Fruit fly (Drosophila melanogaster) whole organism, embryonic: ENCODE data around the gene Cdc14.

Source experiments
- Atf3 ChIP-seq: fragments of 200-800 bp; sonication (Bioruptor generic); optimal IDR thresholded peaks from 3 replicates; lab custom pipeline; 2016; ENCODE audit warnings: missing biosample characterization, missing genetic modification characterization
- BtbVII ChIP-seq: fragments of 200-800 bp; sonication (Bioruptor generic); optimal IDR thresholded peaks from 3 replicates; lab custom pipeline; 2017; ENCODE audit warnings: missing biosample characterization, mild to moderate bottlenecking, missing genetic modification characterization
- CG10543 ChIP-seq: fragments of 200-800 bp; sonication (Bioruptor generic); optimal IDR thresholded peaks from 3 replicates; lab custom pipeline; 2017; ENCODE audit warnings: missing biosample characterization, mild to moderate bottlenecking, missing genetic modification characterization, moderate library complexity
- CG11504 ChIP-seq: fragments of 200-800 bp; sonication (Bioruptor generic); optimal IDR thresholded peaks from 3 replicates; lab custom pipeline; 2019; ENCODE audit warnings: missing biosample characterization, mild to moderate bottlenecking, missing genetic modification characterization, moderate library complexity
- CG12071 ChIP-seq: fragments of 200-800 bp; sonication (Bioruptor generic); optimal IDR thresholded peaks from 3 replicates; lab custom pipeline; 2018; ENCODE audit warnings: missing biosample characterization, mild to moderate bottlenecking, missing genetic modification characterization
- CG14014 ChIP-seq: fragments of 200-800 bp; sonication (Bioruptor generic); IDR thresholded peaks from 2 replicates; pipeline ENCODE4 v1.3.6; 2022; ENCODE audit warnings: missing biosample characterization, missing genetic modification characterization
- CG14710 ChIP-seq: fragments of 200-800 bp; sonication (Bioruptor generic); optimal IDR thresholded peaks from 3 replicates; lab custom pipeline; 2019; ENCODE audit warnings: missing biosample characterization, mild to moderate bottlenecking, missing genetic modification characterization, moderate library complexity
- CG16779 ChIP-seq: fragments of 200-800 bp; sonication (Bioruptor generic); IDR thresholded peaks from 2 replicates; pipeline ENCODE4 v1.3.6; 2022; ENCODE audit warnings: missing biosample characterization, missing genetic modification characterization
- CG17186 ChIP-seq: fragments of 200-800 bp; sonication (Bioruptor generic); optimal IDR thresholded peaks from 3 replicates; lab custom pipeline; 2017; ENCODE audit warnings: missing biosample characterization, missing genetic modification reagents, missing genetic modification characterization
- CG17829 ChIP-seq: fragments of 200-800 bp; optimal IDR thresholded peaks from 2 replicates; lab custom pipeline; 2019; ENCODE audit warnings: missing biosample characterization, mild to moderate bottlenecking, missing genetic modification characterization, moderate library complexity
- CG2129 ChIP-seq: fragments of 200-800 bp; sonication (Bioruptor generic); IDR thresholded peaks from 2 replicates; pipeline ENCODE4 v1.3.6; 2022; ENCODE audit warnings: missing biosample characterization, missing genetic modification characterization; ENCODE audit not compliant: partially characterized antibody
- CG30431 ChIP-seq: fragments of 200-800 bp; sonication (Bioruptor generic); optimal IDR thresholded peaks from 2 replicates; lab custom pipeline; 2017; ENCODE audit warnings: missing biosample characterization, missing genetic modification characterization
- CG3407 ChIP-seq: fragments of 200-800 bp; sonication (Bioruptor generic); optimal IDR thresholded peaks from 2 replicates; lab custom pipeline; 2018; ENCODE audit warnings: missing biosample characterization, mild to moderate bottlenecking, missing genetic modification characterization
- CG3838 ChIP-seq: fragments of 200-800 bp; sonication (Bioruptor generic); optimal IDR thresholded peaks from 3 replicates; lab custom pipeline; 2016; ENCODE audit warnings: missing biosample characterization, missing genetic modification characterization
- CG3995 ChIP-seq: fragments of 200-800 bp; sonication (Bioruptor generic); optimal IDR thresholded peaks from 3 replicates; lab custom pipeline; 2016; ENCODE audit warnings: missing biosample characterization, missing genetic modification characterization
- CG4854 ChIP-seq: fragments of 200-800 bp; sonication (Bioruptor generic); optimal IDR thresholded peaks from 2 replicates; lab custom pipeline; 2016; ENCODE audit warnings: missing biosample characterization, missing genetic modification characterization, inconsistent platforms
- CG6254 ChIP-seq: fragments of 200-800 bp; sonication (Bioruptor generic); optimal IDR thresholded peaks from 3 replicates; lab custom pipeline; 2017; ENCODE audit warnings: mild to moderate bottlenecking, missing biosample characterization, missing genetic modification reagents, missing genetic modification characterization
- CG8765 ChIP-seq: fragments of 200-800 bp; sonication (Bioruptor generic); IDR thresholded peaks from 2 replicates; pipeline ENCODE4 v1.3.6; 2022; ENCODE audit warnings: missing biosample characterization, missing genetic modification characterization
- CkIIα-i1 ChIP-seq: fragments of 200-800 bp; sonication (Bioruptor generic); IDR thresholded peaks from 2 replicates; pipeline ENCODE4 v1.3.6; 2022; ENCODE audit warnings: missing biosample characterization, missing genetic modification characterization
- Dp ChIP-seq: fragments of 200-800 bp; sonication (Bioruptor generic); optimal IDR thresholded peaks from 2 replicates; lab custom pipeline; 2018; ENCODE audit warnings: missing biosample characterization, mild to moderate bottlenecking, missing genetic modification characterization, moderate library complexity
- Eip74EF ChIP-seq, 2 experiments: fragments of 200-800 bp in 1 of 2; fragments of >200 bp in 1 of 2; sonication (Bioruptor generic) in 1 of 2; optimal IDR thresholded peaks; 2 replicates each; lab custom pipeline; 2017 to 2019; ENCODE audit warnings: missing biosample characterization in 2 of 2, missing genetic modification characterization in 2 of 2, mild to moderate bottlenecking in 1 of 2, moderate library complexity in 1 of 2
- Elba2 ChIP-seq: fragments of 200-800 bp; sonication (Bioruptor generic); optimal IDR thresholded peaks from 3 replicates; lab custom pipeline; 2016; ENCODE audit warnings: missing biosample characterization, missing genetic modification characterization
- HHEX ChIP-seq: fragments of 200-800 bp; sonication (Bioruptor generic); optimal IDR thresholded peaks from 3 replicates; lab custom pipeline; 2017; ENCODE audit warnings: missing biosample characterization, mild to moderate bottlenecking, missing genetic modification characterization, missing genetic modification reagents
- Hey ChIP-seq: fragments of 200-800 bp; sonication (Bioruptor generic); optimal IDR thresholded peaks from 3 replicates; lab custom pipeline; 2018; ENCODE audit warnings: missing biosample characterization, mild to moderate bottlenecking, missing genetic modification characterization
- Jarid2 ChIP-seq: fragments of 200-800 bp; sonication (Bioruptor generic); optimal IDR thresholded peaks from 3 replicates; lab custom pipeline; 2017; ENCODE audit warnings: mild to moderate bottlenecking, missing biosample characterization, missing genetic modification reagents, missing genetic modification characterization
- Med ChIP-seq: fragments of 200-800 bp; sonication (Bioruptor generic); peaks from one replicate; lab custom pipeline; 2016; ENCODE audit warnings: missing biosample characterization, missing genetic modification characterization, mild to moderate bottlenecking, inconsistent platforms, moderate library complexity
- NC2α ChIP-seq: fragments of 200-800 bp; sonication (Bioruptor generic); optimal IDR thresholded peaks from 2 replicates; lab custom pipeline; 2016; ENCODE audit warnings: missing biosample characterization, missing genetic modification characterization
- Ptx1 ChIP-seq: fragments of 200-800 bp; sonication (Bioruptor generic); IDR thresholded peaks from 2 replicates; pipeline ENCODE4 v1.3.6; 2022; ENCODE audit warnings: missing biosample characterization, missing genetic modification characterization
- Rx ChIP-seq: fragments of 200-800 bp; sonication (Bioruptor generic); IDR thresholded peaks from 2 replicates; pipeline ENCODE4 v1.3.6; 2022; ENCODE audit warnings: missing biosample characterization, missing genetic modification characterization
- Sry-β ChIP-seq: fragments of 200-800 bp; sonication (Bioruptor generic); optimal IDR thresholded peaks from 2 replicates; lab custom pipeline; 2018; ENCODE audit warnings: missing biosample characterization, mild to moderate bottlenecking, missing genetic modification characterization, moderate library complexity
- Ssrp ChIP-seq: fragments of 200-800 bp; sonication (Bioruptor generic); optimal IDR thresholded peaks from 2 replicates; lab custom pipeline; 2018; ENCODE audit warnings: missing biosample characterization, mild to moderate bottlenecking, missing genetic modification characterization, moderate library complexity
- ash1 ChIP-seq: fragments of 200-800 bp; sonication (Bioruptor generic); optimal IDR thresholded peaks from 2 replicates; lab custom pipeline; 2018; ENCODE audit warnings: missing biosample characterization, mild to moderate bottlenecking, missing genetic modification characterization
- az2 ChIP-seq: fragments of 200-800 bp; sonication (Bioruptor generic); optimal IDR thresholded peaks from 3 replicates; lab custom pipeline; 2016; ENCODE audit warnings: missing biosample characterization, missing genetic modification characterization
- bcd ChIP-seq: fragments of 200-800 bp; sonication (Bioruptor generic); optimal IDR thresholded peaks from 2 replicates; lab custom pipeline; 2017; ENCODE audit warnings: missing biosample characterization, mild to moderate bottlenecking, missing genetic modification characterization
- btn ChIP-seq: fragments of 200-800 bp; sonication (Bioruptor generic); optimal IDR thresholded peaks from 2 replicates; lab custom pipeline; 2016; ENCODE audit warnings: missing biosample characterization, missing genetic modification characterization
- chm ChIP-seq: fragments of 200-800 bp; sonication (Bioruptor generic); IDR thresholded peaks from 2 replicates; pipeline ENCODE4 v1.3.6; 2022; ENCODE audit warnings: missing biosample characterization, missing genetic modification characterization
- dmrt99B ChIP-seq: fragments of 200-800 bp; sonication (Bioruptor generic); optimal IDR thresholded peaks from 2 replicates; lab custom pipeline; 2018; ENCODE audit warnings: missing biosample characterization, mild to moderate bottlenecking, missing genetic modification characterization, moderate library complexity
- ewg ChIP-seq: fragments of 200-800 bp; sonication (Bioruptor generic); optimal IDR thresholded peaks from 3 replicates; lab custom pipeline; 2017; ENCODE audit warnings: mild to moderate bottlenecking, missing biosample characterization, missing genetic modification reagents, missing genetic modification characterization
- ftz-f1 ChIP-seq: fragments of 200-800 bp; sonication (Bioruptor generic); optimal IDR thresholded peaks from 2 replicates; lab custom pipeline; 2016; ENCODE audit warnings: missing biosample characterization, missing genetic modification characterization
- gsb ChIP-seq: fragments of 200-800 bp; sonication (Bioruptor generic); IDR thresholded peaks from 2 replicates; pipeline ENCODE4 v1.3.6; 2022; ENCODE audit warnings: missing biosample characterization, missing genetic modification characterization
- hb ChIP-seq: fragments of 200-800 bp; sonication (Bioruptor generic); IDR thresholded peaks from 3 replicates; pipeline ENCODE4 v1.3.6; 2022; ENCODE audit warnings: missing biosample characterization, missing genetic modification characterization; ENCODE audit not compliant: partially characterized antibody
- hth ChIP-seq: fragments of >200 bp; optimal IDR thresholded peaks from 2 replicates; lab custom pipeline; 2017; ENCODE audit warnings: inconsistent platforms
- kah ChIP-seq: fragments of 200-800 bp; sonication (Bioruptor generic); optimal IDR thresholded peaks from 2 replicates; lab custom pipeline; 2018; ENCODE audit warnings: missing biosample characterization, mild to moderate bottlenecking, missing genetic modification characterization
- kay ChIP-seq: fragments of 200-800 bp; sonication (Bioruptor generic); optimal IDR thresholded peaks from 2 replicates; lab custom pipeline; 2016; ENCODE audit warnings: missing biosample characterization, missing genetic modification characterization
- p53 ChIP-seq: fragments of 200-800 bp; sonication (Bioruptor generic); optimal IDR thresholded peaks from 2 replicates; lab custom pipeline; 2016; ENCODE audit warnings: missing biosample characterization, missing genetic modification characterization
- peb ChIP-seq: fragments of 200-800 bp; sonication (Bioruptor generic); IDR thresholded peaks from 2 replicates; pipeline ENCODE4 v1.3.6; 2022; ENCODE audit warnings: missing biosample characterization, missing genetic modification characterization
- ro ChIP-seq: fragments of 200-800 bp; sonication (Bioruptor generic); IDR thresholded peaks from 2 replicates; pipeline ENCODE4 v1.3.6; 2022; ENCODE audit warnings: missing biosample characterization, missing genetic modification characterization
- sd ChIP-seq: fragments of 200-800 bp; sonication (Bioruptor generic); optimal IDR thresholded peaks from 3 replicates; lab custom pipeline; 2018; ENCODE audit warnings: missing biosample characterization, mild to moderate bottlenecking, missing genetic modification characterization, moderate library complexity
- tio ChIP-seq: fragments of 200-800 bp; sonication (Bioruptor generic); optimal IDR thresholded peaks from 2 replicates; lab custom pipeline; 2017; ENCODE audit warnings: missing biosample characterization, missing genetic modification characterization, inconsistent platforms

The Cdc14 gene

dm6 chr2L:7790448-7791355 lies 19.8 kb downstream of the Cdc14 start, which contains the start of gene CG7149 (continued):
- no peak for TF ChIP-seq CkIIα-i1 (GFP tag; lab: Robert Waterston, UW)
- TF ChIP-seq Dp = no peak
- TF ChIP-seq bcd = no peak
- no peak for TF ChIP-seq CG14710
- TF ChIP-seq ftz-f1 = peak; percentile 15
- TF ChIP-seq dmrt99B (tag; lab: Kevin White, UChicago) = no peak
- TF ChIP-seq CG16779 (GFP tag; lab: Robert Waterston, UW) = 0 out of 2 replicates have a peak, but pooled peaks have one; percentile 27
- peak; percentile 25 for TF ChIP-seq sd
- TF ChIP-seq Eip74EF (GFP tag; optimal IDR thresholded peaks at IDR 0.05; lab: Kevin White, UChicago) = no peak
- TF ChIP-seq Atf3 (GFP tag; lab: Kevin White, UChicago) = no peak
- TF ChIP-seq Ptx1 = no peak
- no peak for TF ChIP-seq CG3995 (GFP tag; lab: Kevin White, UChicago)
- no peak for TF ChIP-seq CG14014 (GFP tag; lab: Robert Waterston, UW)
- no peak for TF ChIP-seq ro (GFP tag; lab: Robert Waterston, UW)
- no peak for TF ChIP-seq CG2129 (GFP tag; lab: Robert Waterston, UW)
- no peak for TF ChIP-seq CG8765 (GFP tag; lab: Robert Waterston, UW)
- no peak for TF ChIP-seq CG17829 (tag; lab: Kevin White, UChicago)
- TF ChIP-seq chm = no peak; the same call in 1 of the 2 replicates
- TF ChIP-seq CG3407 = no peak
- no peak for TF ChIP-seq HHEX
- TF ChIP-seq CG11504 (tag; lab: Kevin White, UChicago) = no peak
- no peak for TF ChIP-seq CG6254 (GFP tag; lab: Kevin White, UChicago)
- TF ChIP-seq CG3838 (GFP tag; lab: Kevin White, UChicago) = no peak
- TF ChIP-seq CG12071 (GFP tag; lab: Kevin White, UChicago) = no peak
- no peak for TF ChIP-seq btn
- TF ChIP-seq CG4854 (GFP tag; lab: Kevin White, UChicago) = no peak
- no peak for TF ChIP-seq Rx (GFP tag; lab: Robert Waterston, UW)
- no peak for TF ChIP-seq kah (GFP tag; lab: Kevin White, UChicago)
- no peak for TF ChIP-seq CG30431 (GFP tag; lab: Kevin White, UChicago)
- no peak for TF ChIP-seq ewg (GFP tag; lab: Kevin White, UChicago)
- no peak for TF ChIP-seq tio (GFP tag; lab: Kevin White, UChicago)
- peak; percentile 35 for TF ChIP-seq BtbVII (GFP tag; lab: Kevin White, UChicago)
- no peak for TF ChIP-seq gsb (GFP tag; lab: Robert Waterston, UW)
- TF ChIP-seq p53 (GFP tag; lab: Kevin White, UChicago) = no peak
- no peak for TF ChIP-seq Ssrp (tag; lab: Kevin White, UChicago)
- TF ChIP-seq CG17186 (GFP tag; lab: Kevin White, UChicago) = no peak
- peak; percentile 83 for TF ChIP-seq Med (GFP tag; lab: Kevin White, UChicago)
- no peak for TF ChIP-seq ash1 (GFP tag; lab: Kevin White, UChicago)
- TF ChIP-seq CG10543 (GFP tag; lab: Kevin White, UChicago) = peak; percentile 21
- TF ChIP-seq NC2α (GFP tag; lab: Kevin White, UChicago) = no peak
- TF ChIP-seq kay (GFP tag; lab: Kevin White, UChicago) = no peak
- no peak for TF ChIP-seq hth (lab: Kevin White, UChicago)
- TF ChIP-seq Elba2 (GFP tag; lab: Kevin White, UChicago) = no peak
- TF ChIP-seq Hey = no peak
- TF ChIP-seq az2 (GFP tag; lab: Kevin White, UChicago) = no peak
- no peak for TF ChIP-seq hb (GFP tag; lab: Robert Waterston, UW)
- TF ChIP-seq Jarid2 (GFP tag; lab: Kevin White, UChicago) = peak; percentile 59
- no peak for TF ChIP-seq peb (GFP tag; lab: Robert Waterston, UW)
- peak; percentile 87 for TF ChIP-seq Sry-β (GFP tag; lab: Kevin White, UChicago)
